Worm (Caenorhabditis elegans) whole organism, young adult: ENCODE data around the gene F43C11.7.

Source experiments
- B0035.1 ChIP-seq: sonication (generic microtip); optimal IDR thresholded peaks from 2 replicates; lab custom pipeline; 2016; ENCODE audit warnings: missing genetic modification characterization, mild to moderate bottlenecking, missing compliant biosample characterization, missing genotype, missing genetic modification reagents
- C06A6.2 ChIP-seq: fragments of 200-800 bp; sonication (Bioruptor generic); conservative IDR thresholded peaks from 2 replicates; pipeline ENCODE4 v1.3.6; 2022; ENCODE audit warnings: missing genetic modification characterization, missing compliant biosample characterization
- D2030.7 ChIP-seq: fragments of 200-800 bp; sonication (Bioruptor generic); IDR thresholded peaks from 2 replicates; pipeline ENCODE4 v1.3.6; 2022; ENCODE audit warnings: missing genetic modification reagents, missing genetic modification characterization, missing compliant biosample characterization
- F22D6.2 ChIP-seq: sonication (generic microtip); optimal IDR thresholded peaks from 2 replicates; lab custom pipeline; 2016; ENCODE audit warnings: mild to moderate bottlenecking, missing genetic modification characterization, missing compliant biosample characterization
- F37B4.10 ChIP-seq: fragments of 200-800 bp; sonication (Bioruptor generic); IDR thresholded peaks from 2 replicates; pipeline ENCODE4 v1.3.6; 2022; ENCODE audit warnings: missing genetic modification characterization, missing compliant biosample characterization
- F49E8.2 ChIP-seq: sonication (generic microtip); optimal IDR thresholded peaks from 3 replicates; lab custom pipeline; 2017; ENCODE audit warnings: missing genetic modification characterization, mild to moderate bottlenecking, missing compliant biosample characterization, antibody characterized with exemption, moderate library complexity; ENCODE audit not compliant: insufficient read depth
- F52B5.7 ChIP-seq: sonication (generic microtip); optimal IDR thresholded peaks from 2 replicates; lab custom pipeline; 2016; ENCODE audit warnings: mild to moderate bottlenecking, missing genetic modification characterization, missing compliant biosample characterization
- F57A8.1 ChIP-seq: fragments of 200-800 bp; sonication (Bioruptor generic); optimal IDR thresholded peaks from 2 replicates; lab custom pipeline; 2018; ENCODE audit warnings: mild to moderate bottlenecking, missing genetic modification characterization, moderate library complexity, missing compliant biosample characterization
- F57C9.4 ChIP-seq: sonication (generic microtip); optimal IDR thresholded peaks from 2 replicates; lab custom pipeline; 2017; ENCODE audit warnings: mild to moderate bottlenecking, missing genetic modification characterization, missing compliant biosample characterization
- Y95B8A.8 ChIP-seq: fragments of 200-800 bp; sonication (Bioruptor generic); IDR thresholded peaks from 2 replicates; pipeline ENCODE4 v1.3.6; 2022; ENCODE audit warnings: missing genetic modification reagents, missing genetic modification characterization, missing compliant biosample characterization
- ZK185.1 ChIP-seq: sonication (generic microtip); optimal IDR thresholded peaks from 2 replicates; lab custom pipeline; 2016; ENCODE audit warnings: mild to moderate bottlenecking, missing genetic modification characterization, missing compliant biosample characterization; ENCODE audit not compliant: poor library complexity, severe bottlenecking
- akir-1 ChIP-seq: fragments of 200-800 bp; sonication (Bioruptor generic); optimal IDR thresholded peaks from 2 replicates; lab custom pipeline; 2018; ENCODE audit warnings: mild to moderate bottlenecking, missing genetic modification characterization, moderate library complexity, missing compliant biosample characterization
- aptf-2 ChIP-seq: fragments of 200-800 bp; sonication (Bioruptor generic); conservative IDR thresholded peaks from 2 replicates; pipeline ENCODE4 v1.3.6; 2022; ENCODE audit warnings: missing genetic modification reagents, missing genetic modification characterization, missing compliant biosample characterization
- bed-1 ChIP-seq: fragments of 200-800 bp; sonication (Bioruptor generic); IDR thresholded peaks from 2 replicates; pipeline ENCODE4 v1.3.6; 2022; ENCODE audit warnings: missing genetic modification reagents, missing genetic modification characterization, missing compliant biosample characterization
- ccch-3 ChIP-seq: fragments of 200-800 bp; sonication (Bioruptor generic); optimal IDR thresholded peaks from 2 replicates; lab custom pipeline; 2018; ENCODE audit warnings: mild to moderate bottlenecking, missing genetic modification characterization, missing compliant biosample characterization
- ceh-100 ChIP-seq: fragments of 200-800 bp; sonication (Bioruptor generic); IDR thresholded peaks from 2 replicates; pipeline ENCODE4 v1.3.6; 2022; ENCODE audit warnings: missing genetic modification reagents, missing genetic modification characterization, missing compliant biosample characterization
- die-1 ChIP-seq: sonication (generic microtip); optimal IDR thresholded peaks from 2 replicates; lab custom pipeline; 2016; ENCODE audit warnings: missing genotype, mild to moderate bottlenecking, missing genetic modification characterization, missing compliant biosample characterization
- dpff-1 ChIP-seq: sonication (generic microtip); optimal IDR thresholded peaks from 2 replicates; lab custom pipeline; 2017; ENCODE audit warnings: mild to moderate bottlenecking, missing genetic modification characterization, missing compliant biosample characterization
- efl-1 ChIP-seq: fragments of 150-350 bp; optimal IDR thresholded peaks from 2 replicates; lab custom pipeline; 2014; ENCODE audit warnings: missing biosample characterization, missing genetic modification reagents, missing genetic modification characterization
- egrh-3 ChIP-seq: fragments of 200-800 bp; sonication (Bioruptor generic); IDR thresholded peaks from 2 replicates; pipeline ENCODE4 v1.3.6; 2022; ENCODE audit warnings: missing genetic modification reagents, missing genetic modification characterization, missing compliant biosample characterization
- ekl-4 ChIP-seq: fragments of 200-800 bp; sonication (Bioruptor generic); IDR thresholded peaks from 2 replicates; pipeline ENCODE4 v1.3.6; 2022; ENCODE audit warnings: missing genetic modification reagents, missing genetic modification characterization, missing compliant biosample characterization
- ets-4 ChIP-seq: fragments of 200-800 bp; sonication (Bioruptor generic); optimal IDR thresholded peaks from 2 replicates; lab custom pipeline; 2018; ENCODE audit warnings: mild to moderate bottlenecking, missing genetic modification characterization, missing compliant biosample characterization
- fkh-3 ChIP-seq: sonication (generic microtip); optimal IDR thresholded peaks from 2 replicates; lab custom pipeline; 2016; ENCODE audit warnings: mild to moderate bottlenecking, missing genetic modification characterization, missing compliant biosample characterization
- gei-17 ChIP-seq: fragments of 200-800 bp; sonication (Bioruptor generic); optimal IDR thresholded peaks from 2 replicates; lab custom pipeline; 2018; ENCODE audit warnings: mild to moderate bottlenecking, missing genetic modification characterization, missing compliant biosample characterization
- hlh-26 ChIP-seq: fragments of 200-800 bp; sonication (Bioruptor generic); conservative IDR thresholded peaks from 2 replicates; pipeline ENCODE4 v1.3.6; 2022; ENCODE audit warnings: missing genetic modification reagents, missing genetic modification characterization, missing compliant biosample characterization
- hmg-1.2 ChIP-seq: fragments of 200-800 bp; sonication (Bioruptor generic); IDR thresholded peaks from 2 replicates; pipeline ENCODE4 v1.3.6; 2022; ENCODE audit warnings: missing genetic modification reagents, missing genetic modification characterization, missing compliant biosample characterization
- hrde-1 ChIP-seq: sonication (generic microtip); optimal IDR thresholded peaks from 2 replicates; lab custom pipeline; 2016; ENCODE audit warnings: missing genetic modification characterization, mild to moderate bottlenecking, missing compliant biosample characterization, moderate library complexity, missing genotype, missing genetic modification reagents, borderline replicate concordance
- hsf-1 ChIP-seq: fragments of 200-800 bp; sonication (Bioruptor generic); IDR thresholded peaks from 2 replicates; pipeline ENCODE4 v1.3.6; 2022; ENCODE audit warnings: missing genetic modification reagents, missing genetic modification characterization, missing compliant biosample characterization
- lin-35 ChIP-seq, 3 experiments: fragments of 150-350 bp in 2 of 3; sonication (generic microtip) in 1 of 3; optimal IDR thresholded peaks; 2 replicates each; lab custom pipeline; 2014 to 2018; ENCODE audit warnings: missing biosample characterization in 3 of 3, missing genetic modification characterization in 3 of 3, missing genetic modification reagents in 3 of 3
- madf-3 ChIP-seq: fragments of 200-800 bp; sonication (Bioruptor generic); IDR thresholded peaks from 2 replicates; pipeline ENCODE4 v1.3.6; 2022; ENCODE audit warnings: missing genetic modification reagents, missing genetic modification characterization, missing compliant biosample characterization
- madf-8 ChIP-seq: fragments of 200-800 bp; sonication (Bioruptor generic); conservative IDR thresholded peaks from 2 replicates; pipeline ENCODE4 v1.3.6; 2022; ENCODE audit warnings: missing genetic modification reagents, missing genetic modification characterization, missing compliant biosample characterization
- nhr-179 ChIP-seq: sonication (generic microtip); optimal IDR thresholded peaks from 2 replicates; lab custom pipeline; 2016; ENCODE audit warnings: mild to moderate bottlenecking, missing genetic modification characterization, missing compliant biosample characterization
- rcor-1 ChIP-seq: fragments of 200-800 bp; sonication (Bioruptor generic); IDR thresholded peaks from 2 replicates; pipeline ENCODE4 v1.3.6; 2022; ENCODE audit warnings: missing genetic modification reagents, missing genetic modification characterization, missing compliant biosample characterization
- rec-8 ChIP-seq, 2 experiments: sonication (generic microtip); optimal IDR thresholded peaks; 2 replicates each; lab custom pipeline; 2016; ENCODE audit warnings: mild to moderate bottlenecking in 2 of 2, missing genetic modification characterization in 2 of 2, missing genetic modification reagents in 2 of 2, missing genotype in 2 of 2, missing biosample characterization in 1 of 2, missing compliant biosample characterization in 1 of 2, moderate library complexity in 1 of 2
- repo-1 ChIP-seq: sonication (generic microtip); optimal IDR thresholded peaks from 2 replicates; lab custom pipeline; 2017; ENCODE audit warnings: mild to moderate bottlenecking, missing genetic modification characterization, missing compliant biosample characterization
- snpc-1.1 ChIP-seq: sonication (generic microtip); optimal IDR thresholded peaks from 2 replicates; lab custom pipeline; 2017; ENCODE audit warnings: missing genetic modification characterization, mild to moderate bottlenecking, missing compliant biosample characterization, antibody characterized with exemption, moderate library complexity, missing genotype, missing genetic modification reagents; ENCODE audit not compliant: insufficient read depth
- tbp1 ChIP-seq: fragments of 200-800 bp; sonication (Bioruptor generic); optimal IDR thresholded peaks from 2 replicates; lab custom pipeline; 2018; ENCODE audit warnings: mild to moderate bottlenecking, missing genetic modification characterization, missing compliant biosample characterization
- zfh-2 ChIP-seq: fragments of 200-800 bp; sonication (Bioruptor generic); conservative IDR thresholded peaks from 2 replicates; pipeline ENCODE4 v1.3.6; 2022; ENCODE audit warnings: missing genetic modification reagents, missing genetic modification characterization, missing compliant biosample characterization
- ztf-25 ChIP-seq: fragments of 200-800 bp; sonication (Bioruptor generic); IDR thresholded peaks from 2 replicates; pipeline ENCODE4 v1.3.6; 2022; ENCODE audit warnings: missing genetic modification reagents, missing genetic modification characterization, missing compliant biosample characterization
- ztf-3 ChIP-seq: fragments of 200-800 bp; sonication (Bioruptor generic); optimal IDR thresholded peaks from 2 replicates; lab custom pipeline; 2018; ENCODE audit warnings: mild to moderate bottlenecking, missing genetic modification characterization, missing compliant biosample characterization

The F43C11.7 gene

DNA sequence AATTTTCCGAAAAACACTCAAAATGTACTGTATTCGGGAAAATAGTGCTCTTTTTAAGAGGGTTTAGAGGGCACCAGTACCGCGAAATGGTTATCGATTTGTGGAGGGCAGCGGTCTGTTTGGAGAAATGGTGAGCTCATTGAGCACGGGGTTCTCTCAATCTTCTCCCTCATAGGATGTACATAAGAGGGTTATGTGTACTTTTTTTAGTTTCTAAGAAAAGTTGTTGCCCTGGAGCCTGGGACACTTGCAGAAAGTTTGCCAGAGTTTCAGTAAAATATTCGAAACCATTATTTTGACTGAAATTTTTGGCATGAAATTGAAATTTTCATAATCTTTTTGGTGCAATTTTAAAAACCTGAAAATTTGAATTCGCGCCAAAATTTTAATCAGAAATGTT, 16.8 kb downstream of the F43C11.7 start, which contains the start of gene F43C11.10:
Gene F43C11.10 (minus strand): TSS at position 101 of the 400 bp plus-strand sequence.
- TF ChIP-seq ccch-3 (GFP tag; lab: Kevin White, UChicago): no peak
- TF ChIP-seq lin-35 (GFP tag; optimal IDR thresholded peaks at IDR 0.05; lab: Kevin White, UChicago): no peak
- no peak for TF ChIP-seq C06A6.2 (GFP tag; lab: Robert Waterston, UW)
- TF ChIP-seq, all 124 proteins: peak for 0

DNA sequence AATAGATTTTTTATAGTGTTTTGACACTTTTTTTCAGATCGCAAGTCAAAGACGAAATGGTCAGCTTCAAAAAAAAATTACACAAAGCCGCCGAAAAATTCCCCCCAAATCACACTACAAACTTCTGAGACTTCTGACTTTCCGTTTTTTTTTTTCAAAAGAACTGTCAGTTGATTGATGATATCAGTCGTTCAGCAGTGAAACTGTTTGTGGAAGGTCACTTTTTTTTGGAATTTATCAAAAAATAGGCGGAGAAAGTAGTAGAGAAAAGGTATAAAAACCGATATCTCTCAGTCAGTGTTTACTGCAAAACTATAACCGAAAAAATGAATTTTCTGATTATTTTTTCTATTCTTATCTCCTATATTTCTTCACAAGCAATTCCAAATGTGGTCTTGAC, 17.3 kb downstream of the F43C11.7 start, which contains the start of gene F43C11.3:
Gene F43C11.3 (plus strand): TSS at position 301 of the 400 bp plus-strand sequence.
- TF ChIP-seq F49E8.2 (no peak), rcor-1 (GFP tag; lab: Robert Waterston, UW) (no peak), ets-4 (GFP tag; lab: Kevin White, UChicago) (no peak), egrh-3 (GFP tag; lab: Robert Waterston, UW) (no peak), F57C9.4 (no peak), ceh-100 (GFP tag; lab: Robert Waterston, UW) (no peak), F22D6.2 (tag; lab: Kevin White, UChicago) (no peak), die-1 (no peak), B0035.1 (no peak), F57A8.1 (GFP tag; lab: Kevin White, UChicago) (no peak), hrde-1 (tag; lab: Kevin White, UChicago) (no peak), D2030.7 (GFP tag; lab: Robert Waterston, UW) (no peak)

DNA sequence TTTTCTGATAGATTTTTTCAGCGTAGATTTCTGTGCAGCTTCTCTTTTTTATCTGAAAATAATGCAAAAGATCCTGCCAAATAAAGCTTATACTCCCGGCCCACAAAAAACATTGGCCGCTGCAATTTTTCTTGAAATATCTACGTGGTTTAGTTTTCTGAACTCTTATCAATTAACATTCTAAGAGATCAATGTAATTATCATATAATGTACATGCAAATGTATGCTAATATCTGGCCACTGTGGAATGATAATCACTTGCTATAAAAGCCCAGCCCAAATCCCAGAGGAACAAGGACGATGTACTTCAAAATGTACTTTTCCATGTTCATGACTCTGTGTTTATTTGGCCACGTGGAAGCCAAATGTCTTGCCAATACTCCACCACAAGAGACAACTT, 18.8 kb downstream of the F43C11.7 start, which contains the start of gene F43C11.2:
Gene F43C11.2 (plus strand): TSS at position 301 of the 400 bp plus-strand sequence.
- TF ChIP-seq F57C9.4: no peak
- TF ChIP-seq F52B5.7 (tag; lab: Kevin White, UChicago): no peak
- TF ChIP-seq gei-17 (GFP tag; lab: Kevin White, UChicago): no peak
- no peak for TF ChIP-seq aptf-2
- TF ChIP-seq akir-1 (GFP tag; lab: Kevin White, UChicago): no peak
- no peak for TF ChIP-seq madf-3 (GFP tag; lab: Robert Waterston, UW)
- TF ChIP-seq repo-1 (tag; lab: Kevin White, UChicago): no peak
- TF ChIP-seq zfh-2: no peak

DNA sequence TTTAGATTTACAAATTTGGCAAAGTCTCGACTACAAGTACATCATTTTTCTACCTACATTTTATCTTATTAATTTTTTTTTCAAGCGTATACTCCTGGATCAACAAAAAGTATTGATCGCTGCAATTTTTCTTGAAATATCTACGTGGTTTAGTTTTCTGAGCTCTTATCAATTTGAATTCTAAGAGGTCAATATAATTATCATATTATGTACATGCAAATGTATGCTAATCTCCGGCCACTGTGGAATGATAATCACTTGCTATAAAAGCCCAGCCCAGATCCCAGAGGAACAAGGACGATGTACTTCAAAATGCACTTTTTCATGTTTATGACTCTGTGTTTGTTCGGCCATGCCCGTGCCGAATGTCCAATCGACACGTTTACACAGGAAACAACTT, 21.1 kb downstream of the F43C11.7 start, which contains the start of gene F43C11.1:
Gene F43C11.1 (plus strand): TSS at position 301 of the 400 bp plus-strand sequence.
- TF ChIP-seq Y95B8A.8 (GFP tag; lab: Robert Waterston, UW): no peak
- no peak for TF ChIP-seq madf-8 (GFP tag; lab: Robert Waterston, UW)
- TF ChIP-seq F37B4.10 (GFP tag; lab: Robert Waterston, UW): no peak
- no peak for TF ChIP-seq hsf-1
- TF ChIP-seq hmg-1.2 (GFP tag; lab: Robert Waterston, UW): no peak

DNA sequence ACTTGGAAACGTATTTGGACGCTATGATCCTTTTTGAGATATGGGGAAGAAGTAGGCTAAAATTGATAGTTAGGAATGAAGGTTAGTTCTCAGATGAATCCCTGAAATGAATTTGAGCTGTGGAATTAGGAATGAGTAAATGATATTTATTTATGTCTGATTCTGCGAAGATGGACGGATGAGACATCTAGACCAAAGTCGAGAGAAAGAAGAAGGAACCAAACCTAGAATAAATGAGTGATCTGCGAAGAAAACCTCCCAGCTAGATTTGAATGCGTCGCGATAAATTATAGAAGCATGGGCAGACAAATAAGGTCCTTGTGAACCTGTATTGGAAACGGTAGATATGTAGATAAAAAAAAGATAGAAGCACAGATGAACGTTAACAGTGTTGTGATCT, 24.3 kb downstream of the F43C11.7 start, which contains the start of gene F43C11.16:
Gene F43C11.16 (minus strand): TSS at position 101 of the 400 bp plus-strand sequence.
- TF ChIP-seq rec-8 (tag; optimal IDR thresholded peaks at IDR 0.05; lab: Kevin White, UChicago) (no peak), fkh-3 (tag; lab: Kevin White, UChicago) (no peak), ztf-3 (GFP tag; lab: Kevin White, UChicago) (no peak), nhr-179 (tag; lab: Kevin White, UChicago) (no peak), dpff-1 (tag; lab: Kevin White, UChicago) (no peak), bed-1 (no peak), tbp1 (GFP tag; lab: Kevin White, UChicago) (no peak), hlh-26 (GFP tag; lab: Robert Waterston, UW) (no peak), F22D6.2 (tag; lab: Kevin White, UChicago) (no peak), ekl-4 (GFP tag; lab: Robert Waterston, UW) (no peak), ztf-25 (GFP tag; lab: Robert Waterston, UW) (no peak), ZK185.1 (no peak), efl-1 (GFP tag; lab: Kevin White, UChicago) (no peak), snpc-1.1 (tag; lab: Kevin White, UChicago) (no peak)
